Fruit fly (Drosophila melanogaster): ENCODE measurements around the gene CG7049.

DNA sequence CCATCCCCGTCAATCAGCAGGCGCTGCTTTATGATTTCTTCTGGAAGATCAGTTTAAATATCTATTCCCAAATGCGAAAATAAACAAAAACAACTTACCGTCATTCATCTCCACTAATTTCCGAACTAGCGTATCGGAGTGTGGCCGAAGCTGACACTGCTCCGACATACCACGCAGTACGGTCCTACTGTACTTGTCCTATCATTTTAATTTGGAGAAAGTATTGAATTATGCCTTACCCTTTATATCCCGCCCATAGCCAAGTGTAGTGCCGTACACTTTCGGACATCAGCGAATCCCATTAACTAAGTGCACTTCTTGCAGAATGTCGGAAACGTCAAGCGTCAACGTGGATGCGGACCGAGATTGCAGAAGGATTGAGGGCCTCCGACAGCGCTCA lies 36.5 kb upstream of the CG7049 start, which contains the start of the genes thoc7 and Dis3l2:
- TF ChIP-seq CG9705 (GFP tag; optimal IDR thresholded peaks at IDR 0.05) (no peak), OdsH (GFP tag; optimal IDR thresholded peaks at IDR 0.05) (no peak), h (GFP tag; optimal IDR thresholded peaks at IDR 0.05) (no peak), brk (GFP tag; optimal IDR thresholded peaks at IDR 0.05) (no peak), CG32264 (GFP tag; optimal IDR thresholded peaks at IDR 0.05) (no peak), GATAd (GFP tag; optimal IDR thresholded peaks at IDR 0.05) (no peak)
